Worm (Caenorhabditis elegans) whole organism, early embryonic: ENCODE data around the gene col-169.

ENCODE experiments used
- B0310.2 ChIP-seq: sonication (generic microtip); optimal IDR thresholded peaks from 2 replicates; lab custom pipeline; 2016; ENCODE audit warnings: mild to moderate bottlenecking, missing genetic modification characterization, missing compliant biosample characterization
- ama-1 ChIP-seq: fragments of 150-350 bp; optimal IDR thresholded peaks from 2 replicates; lab custom pipeline; 2014
- flt-1 ChIP-seq: fragments of 200-800 bp; sonication (Bioruptor generic); IDR thresholded peaks from 2 replicates; pipeline ENCODE4 v1.3.6; 2022; ENCODE audit warnings: missing genetic modification characterization, missing compliant biosample characterization
- hmg-4 ChIP-seq: fragments of 200-800 bp; sonication (Bioruptor generic); optimal IDR thresholded peaks from 2 replicates; lab custom pipeline; 2018; ENCODE audit warnings: mild to moderate bottlenecking, missing genetic modification characterization, missing compliant biosample characterization
- pes-1 ChIP-seq: fragments of 200-800 bp; sonication (Bioruptor generic); IDR thresholded peaks from 2 replicates; pipeline ENCODE4 v1.3.6; 2022; ENCODE audit warnings: missing genetic modification reagents, missing genetic modification characterization, missing compliant biosample characterization
- scrt-1 ChIP-seq: fragments of 200-800 bp; sonication (Bioruptor generic); IDR thresholded peaks from 2 replicates; pipeline ENCODE4 v1.3.6; 2022; ENCODE audit warnings: missing genetic modification characterization, missing compliant biosample characterization
- tbx-37 ChIP-seq: fragments of 200-800 bp; sonication (Bioruptor generic); conservative IDR thresholded peaks from 2 replicates; pipeline ENCODE4 v1.3.6; 2022; ENCODE audit warnings: missing genetic modification reagents, missing genetic modification characterization, missing compliant biosample characterization
- tra-4 ChIP-seq: sonication (generic microtip); optimal IDR thresholded peaks from 2 replicates; lab custom pipeline; 2017; ENCODE audit warnings: missing genetic modification characterization, missing compliant biosample characterization

- TF ChIP-seq scrt-1 (GFP tag; lab: Robert Waterston, UW) (no peak), ama-1 (lab: Kevin White, UChicago) (no peak), tra-4 (tag; lab: Kevin White, UChicago) (no peak), flt-1 (GFP tag; lab: Robert Waterston, UW) (no peak), B0310.2 (tag; lab: Kevin White, UChicago) (no peak), hmg-4 (GFP tag; lab: Kevin White, UChicago) (no peak), tbx-37 (GFP tag; lab: Robert Waterston, UW) (no peak), pes-1 (no peak)
Measured at ce11 chrX:6334602-6335001, 5.6 kb downstream of the col-169 start.
